Worm (Caenorhabditis elegans) whole organism, L4 larva: ENCODE results near the gene B0432.7.
A peak's percentile ranks its signal among the peaks of the same experiment; 100 is the strongest.

ENCODE experiments used
- D1046.2 ChIP-seq: fragments of 200-800 bp; sonication (Bioruptor generic); IDR thresholded peaks from 2 replicates; pipeline ENCODE4 v1.3.6; 2022; ENCODE audit warnings: missing genetic modification characterization, missing compliant biosample characterization
- F49E8.2 ChIP-seq: sonication (generic microtip); optimal IDR thresholded peaks from 2 replicates; lab custom pipeline; 2016; ENCODE audit warnings: missing compliant biosample characterization, mild to moderate bottlenecking, missing genetic modification characterization, borderline replicate concordance
- T26A8.4 ChIP-seq: fragments of 200-800 bp; sonication (Bioruptor generic); IDR thresholded peaks from 2 replicates; pipeline ENCODE4 v1.3.6; 2022; ENCODE audit warnings: missing genetic modification characterization, missing compliant biosample characterization
- Y105C5A.15 ChIP-seq: fragments of 200-800 bp; sonication (Bioruptor generic); IDR thresholded peaks from 2 replicates; pipeline ENCODE4 v1.3.6; 2022; ENCODE audit warnings: missing genetic modification characterization, missing compliant biosample characterization
- aha-1 ChIP-seq: fragments of 150-350 bp; peaks from one replicate; lab custom pipeline; 2014; ENCODE audit warnings: missing biosample characterization, missing genetic modification characterization
- ama-1 ChIP-seq: fragments of 150-350 bp; optimal IDR thresholded peaks from 2 replicates; lab custom pipeline; 2014; ENCODE audit warnings: inconsistent platforms, mixed read lengths
- arid-1 ChIP-seq: fragments of 200-800 bp; sonication (Bioruptor generic); conservative IDR thresholded peaks from 2 replicates; pipeline ENCODE4 v1.3.6; 2022; ENCODE audit warnings: missing genetic modification reagents, missing genetic modification characterization, missing compliant biosample characterization
- attf-4 ChIP-seq: sonication (generic microtip); optimal IDR thresholded peaks from 3 replicates; lab custom pipeline; 2017; ENCODE audit warnings: missing biosample characterization, missing genetic modification characterization
- ceh-20 ChIP-seq: fragments of 200-800 bp; sonication (Bioruptor generic); IDR thresholded peaks from 2 replicates; pipeline ENCODE4 v1.3.6; 2022; ENCODE audit warnings: missing genetic modification reagents, missing genetic modification characterization, missing compliant biosample characterization
- ces-1 ChIP-seq: fragments of 150-350 bp; sonication (generic microtip); optimal IDR thresholded peaks from 4 replicates; lab custom pipeline; 2014; ENCODE audit warnings: missing biosample characterization, missing genetic modification reagents, missing genetic modification characterization
- ctbp-1 ChIP-seq: fragments of 200-800 bp; sonication (Bioruptor generic); IDR thresholded peaks from 2 replicates; pipeline ENCODE4 v1.3.6; 2022; ENCODE audit warnings: missing genetic modification reagents, missing genetic modification characterization, missing compliant biosample characterization
- daf-16 ChIP-seq, 3 experiments: sonication (generic microtip); optimal IDR thresholded peaks; 2 replicates each; lab custom pipeline; 2016 to 2017; ENCODE audit warnings: missing genetic modification characterization in 3 of 3, missing genetic modification reagents in 3 of 3, mild to moderate bottlenecking in 2 of 3, missing compliant biosample characterization in 2 of 3, missing biosample characterization in 1 of 3, moderate library complexity in 1 of 3
- dmd-6 ChIP-seq: fragments of 200-800 bp; sonication (Bioruptor generic); IDR thresholded peaks from 2 replicates; pipeline ENCODE4 v1.3.6; 2022; ENCODE audit warnings: missing genetic modification reagents, missing genetic modification characterization, missing compliant biosample characterization
- dmd-8 ChIP-seq: fragments of 200-800 bp; sonication (Bioruptor generic); IDR thresholded peaks from 2 replicates; pipeline ENCODE4 v1.3.6; 2022; ENCODE audit warnings: missing genetic modification characterization, missing compliant biosample characterization
- fos-1 ChIP-seq: fragments of 150-350 bp; optimal IDR thresholded peaks from 2 replicates; lab custom pipeline; 2014; ENCODE audit warnings: missing biosample characterization, missing genetic modification characterization
- gei-8 ChIP-seq: fragments of 200-800 bp; sonication (Bioruptor generic); optimal IDR thresholded peaks from 2 replicates; lab custom pipeline; 2018; ENCODE audit warnings: mild to moderate bottlenecking, missing genetic modification characterization, missing compliant biosample characterization
- hlh-30 ChIP-seq: sonication (generic microtip); optimal IDR thresholded peaks from 2 replicates; lab custom pipeline; 2017; ENCODE audit warnings: antibody characterized with exemption, mild to moderate bottlenecking, missing genetic modification characterization, missing compliant biosample characterization; ENCODE audit not compliant: insufficient read depth
- lim-7 ChIP-seq: fragments of 200-800 bp; sonication (Bioruptor generic); IDR thresholded peaks from 2 replicates; pipeline ENCODE4 v1.3.6; 2022; ENCODE audit warnings: missing genetic modification characterization, missing compliant biosample characterization
- lir-3 ChIP-seq: sonication (generic microtip); optimal IDR thresholded peaks from 2 replicates; lab custom pipeline; 2016; ENCODE audit warnings: mild to moderate bottlenecking, missing genetic modification characterization, missing compliant biosample characterization
- madf-5 ChIP-seq, 2 experiments: fragments of 200-800 bp; sonication (Bioruptor generic); IDR thresholded peaks; 2 replicates each; pipeline ENCODE4 v1.3.6; 2022; ENCODE audit warnings: missing compliant biosample characterization in 2 of 2, missing genetic modification characterization in 2 of 2
- mdt-29 ChIP-seq: fragments of 200-800 bp; sonication (Bioruptor generic); IDR thresholded peaks from 2 replicates; pipeline ENCODE4 v1.3.6; 2022; ENCODE audit warnings: missing genetic modification reagents, missing genetic modification characterization, missing compliant biosample characterization
- mep-1 ChIP-seq: fragments of 150-350 bp; sonication (generic microtip); optimal IDR thresholded peaks from 3 replicates; lab custom pipeline; 2014; ENCODE audit warnings: missing biosample characterization, missing genetic modification characterization
- mxl-2 ChIP-seq: fragments of 200-800 bp; sonication (Bioruptor generic); conservative IDR thresholded peaks from 2 replicates; pipeline ENCODE4 v1.3.6; 2022; ENCODE audit warnings: missing genetic modification reagents, missing genetic modification characterization, missing compliant biosample characterization
- nhr-237 ChIP-seq: sonication (generic microtip); optimal IDR thresholded peaks from 2 replicates; lab custom pipeline; 2017; ENCODE audit warnings: missing biosample characterization, missing genetic modification characterization
- nhr-25 ChIP-seq: sonication (generic microtip); optimal IDR thresholded peaks from 2 replicates; lab custom pipeline; 2017; ENCODE audit warnings: missing genetic modification characterization, mild to moderate bottlenecking, missing compliant biosample characterization, antibody characterized with exemption, moderate library complexity, borderline replicate concordance; ENCODE audit not compliant: insufficient read depth
- nhr-28 ChIP-seq: fragments of 150-350 bp; optimal IDR thresholded peaks from 2 replicates; lab custom pipeline; 2014; ENCODE audit warnings: missing biosample characterization, missing genetic modification characterization
- nhr-41 ChIP-seq: fragments of 200-800 bp; sonication (Bioruptor generic); IDR thresholded peaks from 2 replicates; pipeline ENCODE4 v1.3.6; 2022; ENCODE audit warnings: missing genetic modification reagents, missing genetic modification characterization, missing compliant biosample characterization
- nhr-48 ChIP-seq: sonication (generic microtip); optimal IDR thresholded peaks from 2 replicates; lab custom pipeline; 2016; ENCODE audit warnings: mild to moderate bottlenecking, missing genetic modification characterization, missing compliant biosample characterization
- nhr-76 ChIP-seq: fragments of 150-350 bp; optimal IDR thresholded peaks from 2 replicates; lab custom pipeline; 2014; ENCODE audit warnings: missing biosample characterization, missing genetic modification characterization
- pqm-1 ChIP-seq: sonication (generic microtip); optimal IDR thresholded peaks from 2 replicates; lab custom pipeline; 2017; ENCODE audit warnings: missing biosample characterization, missing genetic modification characterization
- rbr-2 ChIP-seq: sonication (generic microtip); optimal IDR thresholded peaks from 2 replicates; lab custom pipeline; 2016; ENCODE audit warnings: missing genotype, missing genetic modification characterization, missing compliant biosample characterization
- skn-1 ChIP-seq: fragments of 150-350 bp; optimal IDR thresholded peaks from 2 replicates; lab custom pipeline; 2014; ENCODE audit warnings: missing biosample characterization, missing genetic modification characterization
- spr-3 ChIP-seq: fragments of 200-800 bp; sonication (Bioruptor generic); optimal IDR thresholded peaks from 2 replicates; lab custom pipeline; 2018; ENCODE audit warnings: mild to moderate bottlenecking, missing genetic modification characterization, missing compliant biosample characterization
- tra-1 ChIP-seq: fragments of 200-800 bp; sonication (Bioruptor generic); IDR thresholded peaks from 2 replicates; pipeline ENCODE4 v1.3.6; 2022; ENCODE audit warnings: missing genetic modification reagents, missing genetic modification characterization, missing compliant biosample characterization
- unc-39 ChIP-seq: sonication (generic microtip); optimal IDR thresholded peaks from 2 replicates; lab custom pipeline; 2017; ENCODE audit warnings: missing biosample characterization, missing genetic modification characterization
- unc-62 ChIP-seq, 3 experiments: fragments of 150-350 bp in 1 of 3; sonication (generic microtip); optimal IDR thresholded peaks in 2 of 3; peaks in 1 of 3; 1 replicate in 1 of 3; 2 replicates in 2 of 3; lab custom pipeline; 2014 to 2017; ENCODE audit warnings: missing biosample characterization in 3 of 3, missing genetic modification characterization in 3 of 3, missing genetic modification reagents in 3 of 3, missing genotype in 1 of 3
- zag-1 ChIP-seq: fragments of 150-350 bp; optimal IDR thresholded peaks from 2 replicates; lab custom pipeline; 2014; ENCODE audit warnings: missing biosample characterization, missing genetic modification characterization

B0432.7 gene

DNA sequence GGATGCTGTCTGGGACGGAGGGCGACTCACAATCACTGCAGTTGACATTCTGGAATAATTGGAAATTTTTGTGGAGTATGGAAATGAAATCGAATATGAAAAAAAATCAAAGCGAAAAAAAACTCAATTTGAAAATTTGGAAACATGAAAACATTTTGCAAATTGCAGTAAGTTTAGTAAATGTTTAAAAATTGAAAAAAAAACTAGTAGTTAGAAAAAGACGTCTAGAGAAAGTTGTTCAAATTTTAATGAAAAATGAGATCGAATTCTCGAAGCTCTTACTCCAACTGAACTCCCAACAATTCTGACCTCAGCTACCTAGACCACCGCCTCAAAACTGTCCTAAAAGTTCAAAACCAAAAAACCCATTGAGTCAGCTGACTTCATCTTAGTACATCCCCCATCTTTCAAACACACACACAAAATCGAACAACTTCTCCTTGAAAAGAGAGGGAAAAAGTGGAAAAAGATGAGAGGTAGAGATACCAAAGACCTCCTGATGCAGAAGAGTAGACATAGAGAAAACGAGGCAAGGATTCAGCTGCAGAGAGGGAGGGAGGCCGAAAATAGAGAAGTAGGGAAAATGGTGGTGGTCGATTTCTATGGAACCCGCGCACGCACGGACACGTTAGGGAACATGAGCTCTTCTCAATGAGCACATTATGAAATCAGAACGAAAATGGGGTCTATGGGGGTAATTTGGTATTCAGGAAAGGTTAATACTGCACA is 49.4 kb upstream of the B0432.7 start, which contains the start of gene K01A2.10 (continued):
- no peak for TF ChIP-seq nhr-25
- TF ChIP-seq spr-3 (GFP tag; lab: Kevin White, UChicago), result no peak
- TF ChIP-seq D1046.2 (GFP tag; lab: Robert Waterston, UW), result peak; percentile 48; the same call in 1 of the 2 replicates
- TF ChIP-seq nhr-41 (GFP tag; lab: Robert Waterston, UW), result no peak
- TF ChIP-seq pqm-1, result no peak
- TF ChIP-seq gei-8 (GFP tag; lab: Kevin White, UChicago), result no peak
- TF ChIP-seq lir-3 (tag; lab: Kevin White, UChicago), result no peak
- no peak for TF ChIP-seq ctbp-1 (GFP tag; lab: Robert Waterston, UW)

DNA sequence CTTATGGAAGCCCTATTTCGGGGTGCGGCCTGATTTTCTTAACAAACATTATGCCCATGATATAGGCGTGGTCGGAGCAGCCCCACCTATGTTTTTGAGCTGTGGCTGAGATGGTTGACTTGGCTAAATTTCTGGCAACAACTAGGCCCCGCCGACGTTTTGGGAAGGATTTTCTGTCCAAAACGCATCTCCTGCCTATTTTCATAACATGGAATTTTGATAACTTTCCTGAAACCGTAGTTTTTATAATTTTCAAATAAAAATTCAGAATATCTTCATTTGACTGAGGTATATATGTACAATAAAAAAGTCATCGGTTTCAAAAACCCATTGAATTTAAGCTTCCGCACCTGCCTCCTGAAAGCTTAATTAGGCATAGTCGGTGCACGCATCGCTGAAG is 47.4 kb upstream of the B0432.7 start:
- no peak for TF ChIP-seq nhr-76
- peak in 1 of 2 experiments; percentile 74 for TF ChIP-seq unc-62 (GFP tag; optimal IDR thresholded peaks at IDR 0.05 in 1 of 2; lab: Kevin White, UChicago)
- no peak for TF ChIP-seq unc-62 (tag; optimal IDR thresholded peaks at IDR 0.05; lab: Kevin White, UChicago)

DNA sequence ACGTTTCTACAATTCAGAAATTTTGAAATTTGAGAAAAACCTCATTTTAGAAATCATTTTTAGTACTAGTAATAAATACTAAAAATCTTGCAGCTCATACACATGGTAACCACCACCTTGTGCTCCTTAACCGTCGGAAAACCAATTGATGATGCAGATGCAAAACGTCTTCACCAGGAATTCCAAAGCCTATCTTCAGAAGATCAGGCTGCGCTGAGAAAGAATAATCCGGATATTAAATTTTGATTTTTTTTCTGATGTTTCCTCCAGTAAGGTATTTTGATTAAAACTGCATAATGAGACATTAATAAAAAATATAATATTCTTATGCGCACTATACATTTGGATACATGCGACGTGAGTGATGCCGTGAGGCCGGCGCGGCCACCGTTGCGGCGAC is 47.0 kb upstream of the B0432.7 start:
- TF ChIP-seq lim-7 (no peak), unc-39 (tag; lab: Kevin White, UChicago) (no peak), madf-5 (GFP tag; IDR thresholded peaks at IDR 0.05; lab: Robert Waterston, UW) (no peak), ama-1 (lab: Kevin White, UChicago) (no peak), aha-1 (tag; lab: Kevin White, UChicago) (peak; percentile 51), skn-1 (tag; lab: Kevin White, UChicago) (no peak), nhr-25 (no peak), daf-16 (GFP tag; optimal IDR thresholded peaks at IDR 0.05; lab: Kevin White, UChicago) (no peak), daf-16 (tag; optimal IDR thresholded peaks at IDR 0.05; lab: Kevin White, UChicago) (no peak), T26A8.4 (GFP tag; lab: Robert Waterston, UW) (no peak)

DNA sequence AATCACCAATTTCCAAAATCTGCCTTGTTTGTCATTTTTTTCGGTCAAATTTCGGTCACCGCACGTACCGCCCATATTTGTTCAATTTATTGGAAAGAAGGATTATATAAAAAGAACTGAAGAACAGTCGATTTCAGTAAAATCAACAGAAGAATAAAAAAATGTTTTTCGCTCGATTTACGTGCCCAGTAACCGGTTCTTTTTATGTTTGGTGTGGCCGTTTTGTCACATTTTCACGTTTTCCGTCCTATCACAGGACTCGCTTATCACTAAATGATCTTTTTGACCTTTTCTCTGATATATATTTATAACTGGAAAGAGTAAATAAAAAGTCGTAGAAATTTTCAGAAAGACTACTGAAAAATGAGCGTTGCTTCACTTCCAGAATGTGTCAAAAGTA is 45.7 kb upstream of the B0432.7 start, which contains the start of gene far-7:
Gene far-7, plus strand, starts transcription at position 331 of the 400 bp plus-strand sequence.
- TF ChIP-seq arid-1 (no peak), fos-1 (no peak), zag-1 (no peak), hlh-30 (tag; lab: Kevin White, UChicago) (peak; percentile 48), mdt-29 (GFP tag; lab: Robert Waterston, UW) (no peak), rbr-2 (tag; lab: Kevin White, UChicago) (no peak), nhr-48 (tag; lab: Kevin White, UChicago) (no peak), Y105C5A.15 (no peak), nhr-28 (tag; lab: Kevin White, UChicago) (peak; percentile 58)

DNA sequence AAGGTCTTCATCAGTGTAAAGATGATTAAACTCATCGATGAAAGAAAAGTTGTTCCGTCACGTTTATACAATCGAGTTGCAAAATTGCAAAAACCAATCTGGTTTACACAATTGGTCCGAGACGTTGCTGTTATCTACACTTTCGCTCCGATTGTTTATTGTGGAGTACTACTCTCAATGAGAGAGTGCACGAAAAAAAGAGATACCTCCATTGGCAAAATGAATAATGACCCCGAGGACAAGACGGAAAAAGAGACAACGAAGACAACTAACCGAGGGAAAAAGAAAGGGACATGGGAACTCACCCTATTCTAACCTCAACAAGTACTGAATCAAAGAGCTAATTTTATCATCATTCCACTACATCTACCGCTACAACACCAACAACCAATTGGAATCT is 39.8 kb upstream of the B0432.7 start:
- TF ChIP-seq nhr-237 (tag; lab: Kevin White, UChicago) (no peak), dmd-6 (GFP tag; lab: Robert Waterston, UW) (no peak), tra-1 (GFP tag; lab: Robert Waterston, UW) (no peak), mep-1 (no peak), attf-4 (tag; lab: Kevin White, UChicago) (no peak), rbr-2 (tag; lab: Kevin White, UChicago) (no peak), nhr-76 (no peak), ceh-20 (GFP tag; lab: Robert Waterston, UW) (no peak), unc-39 (tag; lab: Kevin White, UChicago) (no peak), ces-1 (GFP tag; lab: Kevin White, UChicago) (no peak), nhr-41 (GFP tag; lab: Robert Waterston, UW) (no peak), F49E8.2 (tag; lab: Kevin White, UChicago) (no peak), Y105C5A.15 (no peak), dmd-8 (GFP tag; lab: Robert Waterston, UW) (no peak), daf-16 (GFP tag; optimal IDR thresholded peaks at IDR 0.05; lab: Kevin White, UChicago) (no peak), daf-16 (tag; optimal IDR thresholded peaks at IDR 0.05; lab: Kevin White, UChicago) (no peak), lim-7 (no peak), mxl-2 (GFP tag; lab: Robert Waterston, UW) (no peak), T26A8.4 (GFP tag; lab: Robert Waterston, UW) (no peak)
